Worm (Caenorhabditis elegans) whole organism, L4/young adult: Measurements from ENCODE around the gene C05G5.5.

Experiments used
- W03F9.2 ChIP-seq: fragments of 150-350 bp; optimal IDR thresholded peaks from 2 replicates; lab custom pipeline; 2014; ENCODE audit warnings: missing biosample characterization, missing genetic modification characterization
- him-1 ChIP-seq: sonication (generic microtip); optimal IDR thresholded peaks from 2 replicates; lab custom pipeline; 2016; ENCODE audit warnings: missing genotype, missing genetic modification reagents, missing genetic modification characterization, missing compliant biosample characterization

DNA sequence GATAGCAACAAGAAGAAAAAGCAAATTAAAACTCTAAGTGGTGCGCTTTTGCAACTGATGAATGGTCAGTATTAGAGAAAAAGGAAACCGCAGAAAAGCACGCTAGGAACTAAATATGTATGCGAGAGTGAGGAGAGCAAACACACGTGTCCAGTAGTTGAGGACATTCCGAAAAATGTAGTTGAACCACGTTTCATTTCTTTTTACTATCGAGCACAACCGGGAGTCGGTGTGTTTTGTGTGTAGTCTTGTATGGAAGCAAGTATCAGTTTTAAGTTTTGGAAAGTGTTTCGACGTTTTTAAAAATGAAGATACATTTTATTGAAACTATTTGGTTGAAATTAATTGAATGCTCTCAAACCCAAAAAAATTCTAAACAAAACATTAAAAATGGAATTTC, 20.9 kb downstream of the C05G5.5 start, which contains the start of gene C05G5.1:
- TF ChIP-seq him-1 (tag; lab: Kevin White, UChicago) (no peak), W03F9.2 (no peak)
